Fruit fly (Drosophila melanogaster): Measurements from ENCODE around the gene CG4213.

CG4213 gene

DNA sequence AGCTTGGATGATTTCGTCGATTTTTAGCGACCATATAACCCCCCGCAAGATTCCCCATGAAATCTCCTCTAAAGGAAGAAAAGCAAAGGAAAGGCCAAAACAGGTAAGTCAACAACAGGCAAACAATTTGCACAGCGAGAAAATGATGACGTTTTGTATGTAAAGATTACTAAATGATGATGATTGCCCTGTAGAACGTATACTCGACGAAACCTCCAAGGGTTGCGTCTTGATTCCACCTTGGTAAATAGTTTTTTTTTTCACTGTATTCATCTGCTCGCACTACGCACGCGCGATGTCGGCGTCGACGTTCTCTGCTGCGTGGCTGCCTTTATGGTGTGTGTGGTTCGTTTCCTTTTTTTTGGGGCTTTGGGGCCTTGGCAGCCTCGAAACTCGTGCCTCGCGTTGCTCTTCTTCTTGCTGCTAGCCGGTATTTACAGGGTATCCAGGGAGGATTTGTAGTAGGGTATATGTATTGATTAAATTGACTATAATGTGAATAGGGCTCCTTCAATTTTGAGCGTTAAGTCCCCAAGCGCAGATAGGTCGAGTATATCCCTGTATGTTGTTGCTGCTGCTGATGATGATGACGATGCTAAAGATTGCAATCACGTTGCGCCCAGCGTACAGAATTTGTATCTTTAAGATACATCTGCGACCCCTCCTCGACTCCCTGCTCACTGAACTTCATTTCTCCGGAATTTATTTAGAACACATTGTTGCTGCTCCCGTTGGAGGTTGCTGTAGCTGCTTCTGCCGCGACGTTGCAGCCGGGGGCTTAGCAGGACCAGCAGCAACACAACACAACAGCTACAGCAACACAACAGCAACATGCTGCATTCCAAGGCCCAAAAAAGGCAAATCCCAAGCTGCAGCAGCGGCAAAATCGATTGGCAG lies 25.6 kb upstream of the CG4213 start (continued):
- TF ChIP-seq croc (GFP tag; conservative IDR thresholded peaks at IDR 0.05) (no peak), CG18476 (GFP tag; optimal IDR thresholded peaks at IDR 0.05) (no peak), CG10209 (GFP tag; optimal IDR thresholded peaks at IDR 0.05) (no peak), ham (GFP tag; IDR thresholded peaks at IDR 0.05) (no peak), Dref (GFP tag; IDR thresholded peaks at IDR 0.05) (no peak), pzg (GFP tag; optimal IDR thresholded peaks at IDR 0.05) (no peak), Sry-δ (GFP tag; optimal IDR thresholded peaks at IDR 0.05) (no peak), shn (GFP tag; optimal IDR thresholded peaks at IDR 0.05) (peak; percentile 30), CG2875 (GFP tag; optimal IDR thresholded peaks at IDR 0.05) (no peak), luna (GFP tag; optimal IDR thresholded peaks at IDR 0.05) (no peak), Sox100B (GFP tag; optimal IDR thresholded peaks at IDR 0.05) (no peak), CG2199 (GFP tag; IDR thresholded peaks at IDR 0.05) (no peak), Xbp1 (GFP tag; optimal IDR thresholded peaks at IDR 0.05) (peak; percentile 27), Dfd (GFP tag; optimal IDR thresholded peaks at IDR 0.05) (no peak), CG2678 (tag; optimal IDR thresholded peaks at IDR 0.05) (no peak), ind (GFP tag; optimal IDR thresholded peaks at IDR 0.05) (peak; percentile 4), Max (GFP tag; optimal IDR thresholded peaks at IDR 0.05) (no peak), CG34224 (GFP tag; IDR thresholded peaks at IDR 0.05; ENCODE audit: partially characterized antibody) (no peak), zfh1 (GFP tag; IDR thresholded peaks at IDR 0.05) (peak; percentile 54; the same call in 1 of the 3 replicates), Hr51 (GFP tag; optimal IDR thresholded peaks at IDR 0.05) (no peak), bigmax (GFP tag; optimal IDR thresholded peaks at IDR 0.05) (no peak), insv (GFP tag; optimal IDR thresholded peaks at IDR 0.05) (no peak), ATbp (GFP tag; optimal IDR thresholded peaks at IDR 0.05) (peak; percentile 28), yki (optimal IDR thresholded peaks at IDR 0.05) (no peak), rib (GFP tag; IDR thresholded peaks at IDR 0.05) (no peak), sug (tag; optimal IDR thresholded peaks at IDR 0.05) (no peak), CG4360 (GFP tag; IDR thresholded peaks at IDR 0.05) (no peak), Dek (tag; optimal IDR thresholded peaks at IDR 0.05) (no peak), lov (optimal IDR thresholded peaks at IDR 0.05) (no peak), lov (GFP tag; IDR thresholded peaks at IDR 0.05) (0 out of 3 replicates have a peak, but pooled peaks have one; percentile 66), Ssrp (tag; optimal IDR thresholded peaks at IDR 0.05) (no peak), CG34376 (GFP tag; optimal IDR thresholded peaks at IDR 0.05) (no peak), CG6791 (GFP tag; IDR thresholded peaks at IDR 0.05; ENCODE audit: partially characterized antibody) (no peak), slp2 (GFP tag; optimal IDR thresholded peaks at IDR 0.05) (no peak), CG30403 (GFP tag; optimal IDR thresholded peaks at IDR 0.05) (peak; percentile 25), CG18599 (GFP tag; optimal IDR thresholded peaks at IDR 0.05) (peak; percentile 23), mam (GFP tag; optimal IDR thresholded peaks at IDR 0.05) (no peak), E2f2 (GFP tag; IDR thresholded peaks at IDR 0.05) (no peak), CG12942 (GFP tag; optimal IDR thresholded peaks at IDR 0.05) (no peak), CG31365 (tag; optimal IDR thresholded peaks at IDR 0.05) (no peak), Scr (GFP tag; IDR thresholded peaks at IDR 0.05; ENCODE audit: partially characterized antibody) (no peak), exex (tag; optimal IDR thresholded peaks at IDR 0.05) (no peak), CG3847 (GFP tag; IDR thresholded peaks at IDR 0.05) (no peak), CG8281 (tag; optimal IDR thresholded peaks at IDR 0.05) (no peak), CG9609 (GFP tag; optimal IDR thresholded peaks at IDR 0.05) (no peak), ken (GFP tag; IDR thresholded peaks at IDR 0.05) (no peak), ranshi (GFP tag; IDR thresholded peaks at IDR 0.05) (0 out of 2 replicates have a peak, but pooled peaks have one; percentile 6), CG7839 (tag; optimal IDR thresholded peaks at IDR 0.05) (no peak), trem (tag; optimal IDR thresholded peaks at IDR 0.05) (no peak)

Data from whole organism, embryonic.